Worm (Caenorhabditis elegans) whole organism, L2 larva: ENCODE measurements around the gene crm-1.

Source experiments
- C34F6.9 ChIP-seq: fragments of 150-350 bp; optimal IDR thresholded peaks from 2 replicates; lab custom pipeline; 2014; ENCODE audit warnings: missing biosample characterization, missing genetic modification characterization
- F13H6.1 ChIP-seq: sonication (generic microtip); optimal IDR thresholded peaks from 2 replicates; lab custom pipeline; 2016; ENCODE audit warnings: missing genetic modification characterization, missing compliant biosample characterization
- R02D3.7 ChIP-seq: fragments of 150-350 bp; optimal IDR thresholded peaks from 2 replicates; lab custom pipeline; 2014; ENCODE audit warnings: missing biosample characterization, missing genetic modification characterization
- Y55F3AM.14 ChIP-seq: fragments of 200-800 bp; sonication (Bioruptor generic); optimal IDR thresholded peaks from 2 replicates; lab custom pipeline; 2018; ENCODE audit warnings: mild to moderate bottlenecking, missing genetic modification characterization, missing compliant biosample characterization
- ZK546.5 ChIP-seq: sonication (generic microtip); optimal IDR thresholded peaks from 2 replicates; lab custom pipeline; 2017; ENCODE audit warnings: missing biosample characterization, missing genetic modification characterization
- alr-1 ChIP-seq: fragments of 150-350 bp; optimal IDR thresholded peaks from 2 replicates; lab custom pipeline; 2014; ENCODE audit warnings: missing biosample characterization, missing genetic modification characterization
- ama-1 ChIP-seq: fragments of 150-350 bp; optimal IDR thresholded peaks from 2 replicates; lab custom pipeline; 2018; ENCODE audit warnings: inconsistent platforms
- blmp-1 ChIP-seq: sonication (generic microtip); optimal IDR thresholded peaks from 2 replicates; lab custom pipeline; 2017; ENCODE audit warnings: missing genetic modification characterization, mild to moderate bottlenecking, missing compliant biosample characterization, antibody characterized with exemption, moderate library complexity; ENCODE audit not compliant: insufficient read depth
- ceh-16 ChIP-seq: fragments of 150-350 bp; optimal IDR thresholded peaks from 2 replicates; lab custom pipeline; 2014; ENCODE audit warnings: missing biosample characterization, missing genetic modification characterization
- ceh-82 ChIP-seq: fragments of 150-350 bp; optimal IDR thresholded peaks from 2 replicates; lab custom pipeline; 2014; ENCODE audit warnings: missing biosample characterization, missing genetic modification characterization
- crh-2 ChIP-seq: sonication (generic microtip); optimal IDR thresholded peaks from 2 replicates; lab custom pipeline; 2017; ENCODE audit warnings: missing biosample characterization, missing genetic modification characterization
- elt-3 ChIP-seq: sonication (generic microtip); optimal IDR thresholded peaks from 2 replicates; lab custom pipeline; 2017; ENCODE audit warnings: missing biosample characterization, missing genetic modification characterization
- fos-1 ChIP-seq: fragments of 150-350 bp; optimal IDR thresholded peaks from 2 replicates; lab custom pipeline; 2014; ENCODE audit warnings: missing biosample characterization, missing genetic modification characterization
- lin-39 ChIP-seq: fragments of 150-350 bp; optimal IDR thresholded peaks from 2 replicates; lab custom pipeline; 2014; ENCODE audit warnings: missing biosample characterization, missing genetic modification reagents, missing genetic modification characterization
- lsy-2 ChIP-seq, 2 experiments: fragments of 150-350 bp in 1 of 2; sonication (generic microtip) in 1 of 2; optimal IDR thresholded peaks; 2 replicates each; lab custom pipeline; 2014 to 2017; ENCODE audit warnings: missing biosample characterization in 2 of 2, missing genetic modification characterization in 2 of 2
- mbf-1 ChIP-seq: sonication (generic microtip); optimal IDR thresholded peaks from 2 replicates; lab custom pipeline; 2017; ENCODE audit warnings: missing biosample characterization, missing genetic modification characterization
- nhr-10 ChIP-seq: sonication (generic microtip); optimal IDR thresholded peaks from 2 replicates; lab custom pipeline; 2017; ENCODE audit warnings: missing biosample characterization, missing genetic modification characterization
- nhr-11 ChIP-seq: fragments of 150-350 bp; optimal IDR thresholded peaks from 2 replicates; lab custom pipeline; 2014; ENCODE audit warnings: missing biosample characterization, missing genetic modification characterization
- nhr-12 ChIP-seq: fragments of 150-350 bp; optimal IDR thresholded peaks from 2 replicates; lab custom pipeline; 2014; ENCODE audit warnings: missing biosample characterization, missing genetic modification characterization
- nhr-21 ChIP-seq: fragments of 150-350 bp; optimal IDR thresholded peaks from 2 replicates; lab custom pipeline; 2014; ENCODE audit warnings: missing biosample characterization, missing genetic modification characterization
- nhr-237 ChIP-seq: fragments of 150-350 bp; optimal IDR thresholded peaks from 2 replicates; lab custom pipeline; 2014; ENCODE audit warnings: missing biosample characterization, missing genetic modification characterization
- nhr-6 ChIP-seq: fragments of 150-350 bp; optimal IDR thresholded peaks from 2 replicates; lab custom pipeline; 2014; ENCODE audit warnings: missing biosample characterization, missing genetic modification characterization
- nhr-77 ChIP-seq: fragments of 150-350 bp; optimal IDR thresholded peaks from 2 replicates; lab custom pipeline; 2014; ENCODE audit warnings: missing biosample characterization, missing genetic modification characterization
- sem-4 ChIP-seq: fragments of 150-350 bp; optimal IDR thresholded peaks from 2 replicates; lab custom pipeline; 2014; ENCODE audit warnings: missing biosample characterization, missing genetic modification reagents, missing genetic modification characterization
- skn-1 ChIP-seq: sonication (generic microtip); optimal IDR thresholded peaks from 2 replicates; lab custom pipeline; 2017; ENCODE audit warnings: missing biosample characterization, missing genetic modification characterization
- sma-9 ChIP-seq, 2 experiments: fragments of 150-350 bp in 1 of 2; sonication (generic microtip) in 1 of 2; optimal IDR thresholded peaks; 2 replicates each; lab custom pipeline; 2014 to 2016; ENCODE audit warnings: missing genetic modification characterization in 2 of 2, mild to moderate bottlenecking in 1 of 2, missing biosample characterization in 1 of 2, missing compliant biosample characterization in 1 of 2, missing genetic modification reagents in 1 of 2, moderate library complexity in 1 of 2
- snpc-4 ChIP-seq: fragments of 150-350 bp; optimal IDR thresholded peaks from 2 replicates; lab custom pipeline; 2014; ENCODE audit warnings: missing biosample characterization, missing genetic modification characterization
- unc-39 ChIP-seq: fragments of 150-350 bp; optimal IDR thresholded peaks from 2 replicates; lab custom pipeline; 2014; ENCODE audit warnings: missing biosample characterization, missing genetic modification characterization
- unc-55 ChIP-seq: fragments of 150-350 bp; sonication (generic microtip); optimal IDR thresholded peaks from 3 replicates; lab custom pipeline; 2014; ENCODE audit warnings: missing biosample characterization, missing genetic modification reagents, missing genetic modification characterization
- unc-62 ChIP-seq: fragments of 150-350 bp; optimal IDR thresholded peaks from 2 replicates; lab custom pipeline; 2014; ENCODE audit warnings: missing biosample characterization, missing genetic modification reagents, missing genetic modification characterization

The crm-1 gene

ce11 chrV:10319434-10319833, 12.5 kb downstream of the crm-1 start, which contains the start of gene B0024.11:
B0024.11 (minus strand) TSS chrV:10319534.
- TF ChIP-seq Y55F3AM.14 (GFP tag; lab: Kevin White, UChicago) = no peak
- TF ChIP-seq unc-39 (tag; lab: Kevin White, UChicago) = no peak
- TF ChIP-seq lin-39 (tag; lab: Kevin White, UChicago) = no peak
- TF ChIP-seq unc-55 (GFP tag; lab: Kevin White, UChicago) = no peak
- TF ChIP-seq snpc-4 = no peak
- TF ChIP-seq sem-4 (tag; lab: Kevin White, UChicago) = no peak
- TF ChIP-seq C34F6.9 = no peak
- TF ChIP-seq nhr-21 (tag; lab: Kevin White, UChicago) = no peak
- no peak for TF ChIP-seq ceh-82 (tag; lab: Kevin White, UChicago)
- TF ChIP-seq lsy-2 (tag; optimal IDR thresholded peaks at IDR 0.05; lab: Kevin White, UChicago) = no peak
- no peak for TF ChIP-seq fos-1
- TF ChIP-seq crh-2 (tag; lab: Kevin White, UChicago) = no peak
- no peak for TF ChIP-seq alr-1 (tag; lab: Kevin White, UChicago)
- no peak for TF ChIP-seq F13H6.1 (tag; lab: Kevin White, UChicago)
- TF ChIP-seq nhr-11 = no peak
- no peak for TF ChIP-seq ZK546.5 (tag; lab: Kevin White, UChicago)
- TF ChIP-seq ceh-16 (tag; lab: Kevin White, UChicago) = no peak
- TF ChIP-seq R02D3.7 (tag; lab: Kevin White, UChicago) = no peak

DNA sequence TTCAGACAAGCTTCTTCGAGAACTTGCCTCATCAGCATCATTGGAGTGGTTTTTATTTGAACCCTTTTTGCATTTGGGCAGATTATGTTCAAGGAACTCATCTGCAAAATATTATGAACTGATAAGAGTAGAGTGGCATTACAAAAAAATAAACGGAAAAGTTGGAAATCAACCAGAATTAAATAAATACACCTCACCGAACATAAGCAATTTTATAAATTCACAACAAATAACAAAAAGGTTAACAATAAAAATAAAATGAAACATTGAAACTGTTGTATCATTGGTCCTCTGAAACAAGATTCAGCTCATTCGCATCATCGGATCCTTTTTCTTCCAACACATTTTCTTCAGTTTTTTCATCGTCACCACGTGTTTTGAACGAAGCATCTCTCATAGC, 14.6 kb downstream of the crm-1 start, which contains the start of gene asps-1:
asps-1 (minus strand) TSS at position 101 of the 400 bp plus-strand sequence.
- TF ChIP-seq nhr-237 (tag; lab: Kevin White, UChicago) (no peak), nhr-77 (tag; lab: Kevin White, UChicago) (no peak), F13H6.1 (tag; lab: Kevin White, UChicago) (no peak), unc-39 (tag; lab: Kevin White, UChicago) (no peak), nhr-11 (no peak), ama-1 (lab: Kevin White, UChicago) (no peak), Y55F3AM.14 (GFP tag; lab: Kevin White, UChicago) (no peak), crh-2 (tag; lab: Kevin White, UChicago) (no peak)

ce11 chrV:10314371-10314770, 17.5 kb downstream of the crm-1 start, which contains the start of gene trx-2:
trx-2 (plus strand) TSS chrV:10314671.
- TF ChIP-seq elt-3 (tag; lab: Kevin White, UChicago) = no peak
- no peak for TF ChIP-seq snpc-4
- no peak for TF ChIP-seq sma-9 (GFP tag; optimal IDR thresholded peaks at IDR 0.05; lab: Kevin White, UChicago)
- TF ChIP-seq sma-9 (tag; optimal IDR thresholded peaks at IDR 0.05; lab: Kevin White, UChicago) = no peak
- TF ChIP-seq nhr-237 (tag; lab: Kevin White, UChicago) = no peak

ce11 chrV:10313953-10314352, 18.0 kb downstream of the crm-1 start, which contains the start of gene gcy-6:
gcy-6 (minus strand) TSS chrV:10314053.
- TF ChIP-seq blmp-1 (tag; lab: Kevin White, UChicago) (no peak), alr-1 (tag; lab: Kevin White, UChicago) (no peak), fos-1 (no peak), R02D3.7 (tag; lab: Kevin White, UChicago) (no peak), Y55F3AM.14 (GFP tag; lab: Kevin White, UChicago) (no peak), nhr-77 (tag; lab: Kevin White, UChicago) (no peak), elt-3 (tag; lab: Kevin White, UChicago) (no peak), nhr-6 (no peak), nhr-11 (no peak), nhr-10 (tag; lab: Kevin White, UChicago) (no peak), unc-39 (tag; lab: Kevin White, UChicago) (no peak)
- TF ChIP-seq, all 48 proteins: peak for 0

DNA sequence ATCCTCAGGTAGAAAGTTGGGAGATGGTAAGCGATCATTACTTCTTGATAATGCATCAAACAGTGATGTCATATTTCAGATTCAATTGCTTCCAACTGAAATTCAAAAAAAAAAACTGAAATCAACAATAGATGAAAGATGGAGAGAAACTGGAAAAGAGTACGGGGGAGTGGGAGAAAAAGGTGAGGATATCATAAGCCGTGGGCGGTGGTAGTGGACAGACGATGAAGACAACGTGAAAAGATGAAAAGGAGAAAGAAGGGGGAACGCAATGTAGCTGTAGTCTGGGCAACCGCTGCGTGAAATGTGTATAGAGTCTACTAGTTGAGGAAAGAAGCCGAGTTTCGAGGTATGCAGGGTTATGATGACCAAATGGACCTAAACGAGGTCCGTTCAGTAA, 24.6 kb downstream of the crm-1 start, which contains the start of gene che-12:
che-12 (minus strand) TSS at position 101 of the 400 bp plus-strand sequence.
- no peak for TF ChIP-seq ceh-16 (tag; lab: Kevin White, UChicago)
- no peak for TF ChIP-seq sma-9 (GFP tag; optimal IDR thresholded peaks at IDR 0.05; lab: Kevin White, UChicago)
- no peak for TF ChIP-seq sma-9 (tag; optimal IDR thresholded peaks at IDR 0.05; lab: Kevin White, UChicago)
- TF ChIP-seq nhr-12 (tag; lab: Kevin White, UChicago) = no peak
- TF ChIP-seq nhr-21 (tag; lab: Kevin White, UChicago) = no peak
- no peak for TF ChIP-seq unc-62 (GFP tag; lab: Kevin White, UChicago)
- no peak for TF ChIP-seq alr-1 (tag; lab: Kevin White, UChicago)
- no peak for TF ChIP-seq mbf-1 (tag; lab: Kevin White, UChicago)
- no peak for TF ChIP-seq nhr-11
- TF ChIP-seq unc-55 (GFP tag; lab: Kevin White, UChicago) = no peak
- TF ChIP-seq C34F6.9 = no peak
- TF ChIP-seq skn-1 (tag; lab: Kevin White, UChicago) = no peak
